Worm (Caenorhabditis elegans): ENCODE data around the gene ZK1058.3.

DNA sequence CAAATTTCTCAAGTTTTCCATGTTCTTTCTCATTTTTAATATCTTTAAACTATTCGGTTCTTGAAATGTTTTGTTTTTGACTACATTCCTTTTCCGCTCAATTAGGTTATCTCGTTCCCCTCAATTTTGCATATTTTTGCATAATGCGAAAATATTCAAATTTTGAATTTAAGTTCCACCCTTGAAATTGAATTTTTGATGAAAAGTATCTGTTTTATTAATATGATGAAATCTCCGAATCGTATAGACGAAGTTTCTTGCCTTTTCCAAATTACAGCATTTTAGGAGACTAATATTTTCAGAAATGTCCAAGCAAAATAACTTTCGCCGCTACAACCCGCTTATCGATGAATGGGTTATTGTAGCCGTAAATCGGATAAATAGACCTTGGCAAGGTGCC is at the start of gene ZK1058.3:
- no peak for TF ChIP-seq ceh-13 (GFP tag; optimal IDR thresholded peaks at IDR 0.05)
- no peak for TF ChIP-seq F13C5.2 (tag; optimal IDR thresholded peaks at IDR 0.05)
- no peak for TF ChIP-seq aly-1 (tag; optimal IDR thresholded peaks at IDR 0.05)
